Worm (Caenorhabditis elegans): ENCODE results near the gene ptb-1.

DNA sequence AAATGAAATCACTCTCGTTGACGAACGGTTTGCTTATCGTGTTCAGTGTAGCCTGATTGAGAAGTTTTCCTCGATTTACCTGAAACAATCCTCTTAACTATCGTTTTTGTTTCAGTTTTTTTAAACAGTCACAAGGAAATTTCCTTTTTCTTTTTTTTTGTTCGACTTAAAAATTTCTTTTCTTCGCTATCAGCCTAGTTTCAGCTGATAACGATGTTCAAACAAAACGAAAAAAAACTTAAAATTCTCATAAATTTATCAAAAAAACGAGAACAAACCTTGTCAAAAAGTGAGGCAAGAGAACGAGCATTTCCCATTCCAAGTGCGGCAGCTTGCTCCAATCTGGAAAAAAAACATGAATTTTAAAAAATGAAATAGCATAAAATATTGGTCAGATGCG, 21.8 kb upstream of the ptb-1 start:
- no peak for TF ChIP-seq him-1 (tag; optimal IDR thresholded peaks at IDR 0.05)
- no peak for TF ChIP-seq W03F9.2 (tag; optimal IDR thresholded peaks at IDR 0.05)
